Worm (Caenorhabditis elegans) whole organism, late embryonic: Measurements from ENCODE around the gene gop-2.

Experiments
- C38D4.7 ChIP-seq: fragments of 200-800 bp; sonication (Bioruptor generic); optimal IDR thresholded peaks from 2 replicates; lab custom pipeline; 2018; ENCODE audit warnings: mild to moderate bottlenecking, missing genetic modification characterization, moderate library complexity, missing compliant biosample characterization
- F13H6.1 ChIP-seq: sonication (generic microtip); optimal IDR thresholded peaks from 2 replicates; lab custom pipeline; 2016; ENCODE audit warnings: missing genetic modification characterization, missing compliant biosample characterization
- K02D7.2 ChIP-seq: sonication (generic microtip); optimal IDR thresholded peaks from 2 replicates; lab custom pipeline; 2017; ENCODE audit warnings: mild to moderate bottlenecking, missing genetic modification characterization, missing compliant biosample characterization
- K09A11.1 ChIP-seq: sonication (generic microtip); optimal IDR thresholded peaks from 2 replicates; lab custom pipeline; 2017; ENCODE audit warnings: antibody characterized with exemption, mild to moderate bottlenecking, missing genetic modification characterization, missing compliant biosample characterization; ENCODE audit not compliant: insufficient read depth
- T23F11.4 ChIP-seq: fragments of 200-800 bp; sonication (Bioruptor generic); optimal IDR thresholded peaks from 2 replicates; lab custom pipeline; 2018; ENCODE audit warnings: mild to moderate bottlenecking, missing genetic modification characterization, missing compliant biosample characterization
- Y22D7AL.16 ChIP-seq: sonication (generic microtip); optimal IDR thresholded peaks from 2 replicates; lab custom pipeline; 2016; ENCODE audit warnings: missing genetic modification characterization, missing compliant biosample characterization
- ahr-1 ChIP-seq: sonication (generic microtip); optimal IDR thresholded peaks from 2 replicates; lab custom pipeline; 2016; ENCODE audit warnings: missing genetic modification characterization, missing compliant biosample characterization
- ceh-14 ChIP-seq: sonication (generic microtip); optimal IDR thresholded peaks from 2 replicates; lab custom pipeline; 2016; ENCODE audit warnings: missing genotype, missing genetic modification characterization, missing compliant biosample characterization
- ceh-19 ChIP-seq: fragments of 200-800 bp; sonication (Bioruptor generic); optimal IDR thresholded peaks from 2 replicates; lab custom pipeline; 2018; ENCODE audit warnings: mild to moderate bottlenecking, missing genetic modification characterization, missing compliant biosample characterization
- ceh-2 ChIP-seq: sonication (generic microtip); optimal IDR thresholded peaks from 2 replicates; lab custom pipeline; 2016; ENCODE audit warnings: missing genotype, missing genetic modification characterization, missing compliant biosample characterization
- ceh-22 ChIP-seq: sonication (generic microtip); optimal IDR thresholded peaks from 2 replicates; lab custom pipeline; 2017; ENCODE audit warnings: missing biosample characterization, missing genetic modification characterization
- ceh-24 ChIP-seq: sonication (generic microtip); optimal IDR thresholded peaks from 2 replicates; lab custom pipeline; 2016; ENCODE audit warnings: mild to moderate bottlenecking, missing genetic modification characterization, missing compliant biosample characterization
- ceh-34 ChIP-seq: sonication (generic microtip); optimal IDR thresholded peaks from 2 replicates; lab custom pipeline; 2016; ENCODE audit warnings: mild to moderate bottlenecking, missing genetic modification characterization, missing compliant biosample characterization
- ceh-45 ChIP-seq: fragments of 200-800 bp; sonication (Bioruptor generic); IDR thresholded peaks from 2 replicates; pipeline ENCODE4 v1.3.6; 2022; ENCODE audit warnings: missing genetic modification reagents, missing genetic modification characterization, missing compliant biosample characterization
- ceh-48 ChIP-seq: sonication (generic microtip); optimal IDR thresholded peaks from 2 replicates; lab custom pipeline; 2016; ENCODE audit warnings: missing genetic modification characterization, inconsistent platforms, missing compliant biosample characterization
- ceh-9 ChIP-seq: sonication (generic microtip); optimal IDR thresholded peaks from 2 replicates; lab custom pipeline; 2016; ENCODE audit warnings: mild to moderate bottlenecking, missing genetic modification characterization, inconsistent platforms, missing compliant biosample characterization
- che-1 ChIP-seq: sonication (generic microtip); optimal IDR thresholded peaks from 2 replicates; lab custom pipeline; 2016; ENCODE audit warnings: mild to moderate bottlenecking, missing genetic modification characterization, missing compliant biosample characterization
- dmd-4 ChIP-seq: sonication (generic microtip); optimal IDR thresholded peaks from 2 replicates; lab custom pipeline; 2016; ENCODE audit warnings: borderline replicate concordance, missing genetic modification characterization, missing compliant biosample characterization
- dve-1 ChIP-seq: sonication (generic microtip); optimal IDR thresholded peaks from 2 replicates; lab custom pipeline; 2017; ENCODE audit warnings: antibody characterized with exemption, mild to moderate bottlenecking, missing genetic modification characterization, missing compliant biosample characterization
- elt-2 ChIP-seq: sonication (generic microtip); optimal IDR thresholded peaks from 2 replicates; lab custom pipeline; 2016; ENCODE audit warnings: missing genetic modification reagents, missing genetic modification characterization, missing compliant biosample characterization
- ets-4 ChIP-seq: sonication (generic microtip); optimal IDR thresholded peaks from 2 replicates; lab custom pipeline; 2016; ENCODE audit warnings: missing genetic modification characterization, missing compliant biosample characterization
- eyg-1 ChIP-seq: sonication (generic microtip); optimal IDR thresholded peaks from 2 replicates; lab custom pipeline; 2016; ENCODE audit warnings: missing genotype, missing genetic modification characterization, missing compliant biosample characterization
- fkh-10 ChIP-seq: fragments of 150-350 bp; optimal IDR thresholded peaks from 2 replicates; lab custom pipeline; 2014; ENCODE audit warnings: missing biosample characterization, missing genetic modification reagents, missing genetic modification characterization
- fkh-6 ChIP-seq: sonication (generic microtip); optimal IDR thresholded peaks from 2 replicates; lab custom pipeline; 2016; ENCODE audit warnings: missing genetic modification characterization, missing compliant biosample characterization
- gmeb-2 ChIP-seq: sonication (generic microtip); optimal IDR thresholded peaks from 2 replicates; lab custom pipeline; 2016; ENCODE audit warnings: missing genetic modification characterization, inconsistent platforms, missing compliant biosample characterization
- hlh-13 ChIP-seq: fragments of 200-800 bp; sonication (Bioruptor generic); optimal IDR thresholded peaks from 2 replicates; lab custom pipeline; 2018; ENCODE audit warnings: mild to moderate bottlenecking, missing genetic modification characterization, missing compliant biosample characterization
- hlh-15 ChIP-seq: sonication (generic microtip); optimal IDR thresholded peaks from 2 replicates; lab custom pipeline; 2016; ENCODE audit warnings: missing genetic modification characterization, missing compliant biosample characterization
- hlh-30 ChIP-seq: sonication (generic microtip); optimal IDR thresholded peaks from 2 replicates; lab custom pipeline; 2017; ENCODE audit warnings: antibody characterized with exemption, missing genetic modification characterization, missing compliant biosample characterization; ENCODE audit not compliant: insufficient read depth
- hlh-8 ChIP-seq: sonication (generic microtip); optimal IDR thresholded peaks from 2 replicates; lab custom pipeline; 2016; ENCODE audit warnings: missing genotype, missing genetic modification characterization, missing compliant biosample characterization
- lim-6 ChIP-seq: sonication (generic microtip); optimal IDR thresholded peaks from 2 replicates; lab custom pipeline; 2016; ENCODE audit warnings: missing genetic modification characterization, missing compliant biosample characterization
- lin-11 ChIP-seq: fragments of 200-800 bp; sonication (Bioruptor generic); optimal IDR thresholded peaks from 2 replicates; lab custom pipeline; 2018; ENCODE audit warnings: mild to moderate bottlenecking, missing genetic modification characterization, missing compliant biosample characterization
- madf-2 ChIP-seq: sonication (generic microtip); optimal IDR thresholded peaks from 2 replicates; lab custom pipeline; 2017; ENCODE audit warnings: missing genetic modification characterization, missing compliant biosample characterization
- mec-3 ChIP-seq: sonication (generic microtip); optimal IDR thresholded peaks from 2 replicates; lab custom pipeline; 2016; ENCODE audit warnings: borderline replicate concordance, missing genetic modification characterization, missing compliant biosample characterization
- nfya-1 ChIP-seq: sonication (generic microtip); optimal IDR thresholded peaks from 2 replicates; lab custom pipeline; 2017; ENCODE audit warnings: missing genetic modification characterization, mild to moderate bottlenecking, missing compliant biosample characterization, antibody characterized with exemption, moderate library complexity
- nhr-11 ChIP-seq: fragments of 150-350 bp; optimal IDR thresholded peaks from 2 replicates; lab custom pipeline; 2014; ENCODE audit warnings: missing biosample characterization, missing genetic modification characterization
- nhr-232 ChIP-seq: sonication (generic microtip); optimal IDR thresholded peaks from 2 replicates; lab custom pipeline; 2016; ENCODE audit warnings: missing genetic modification characterization, missing compliant biosample characterization
- npax-4 ChIP-seq: sonication (generic microtip); optimal IDR thresholded peaks from 2 replicates; lab custom pipeline; 2016; ENCODE audit warnings: missing genetic modification characterization, missing compliant biosample characterization
- odd-2 ChIP-seq: sonication (generic microtip); optimal IDR thresholded peaks from 2 replicates; lab custom pipeline; 2017; ENCODE audit warnings: antibody characterized with exemption, mild to moderate bottlenecking, missing genetic modification characterization, missing compliant biosample characterization
- pat-9 ChIP-seq: fragments of 200-800 bp; sonication (Bioruptor generic); optimal IDR thresholded peaks from 2 replicates; lab custom pipeline; 2018; ENCODE audit warnings: mild to moderate bottlenecking, missing genetic modification characterization, moderate library complexity, missing compliant biosample characterization
- pha-2 ChIP-seq: sonication (generic microtip); optimal IDR thresholded peaks from 2 replicates; lab custom pipeline; 2017; ENCODE audit warnings: mild to moderate bottlenecking, missing genetic modification characterization, missing compliant biosample characterization
- pha-4 ChIP-seq: fragments of 150-350 bp; optimal IDR thresholded peaks from 2 replicates; lab custom pipeline; 2018; ENCODE audit warnings: missing biosample characterization, missing genetic modification reagents, missing genetic modification characterization
- pqm-1 ChIP-seq: sonication (generic microtip); optimal IDR thresholded peaks from 2 replicates; lab custom pipeline; 2016; ENCODE audit warnings: missing genetic modification characterization, missing compliant biosample characterization
- ref-2 ChIP-seq: sonication (generic microtip); optimal IDR thresholded peaks from 2 replicates; lab custom pipeline; 2016; ENCODE audit warnings: missing genetic modification characterization, missing compliant biosample characterization
- rnt-1 ChIP-seq: sonication (generic microtip); optimal IDR thresholded peaks from 2 replicates; lab custom pipeline; 2016; ENCODE audit warnings: missing genetic modification characterization, missing compliant biosample characterization
- sdc-2 ChIP-seq: sonication (generic microtip); optimal IDR thresholded peaks from 2 replicates; lab custom pipeline; 2016; ENCODE audit warnings: missing genotype, missing genetic modification characterization, missing compliant biosample characterization
- sox-2 ChIP-seq: fragments of 200-800 bp; sonication (Bioruptor generic); IDR thresholded peaks from 2 replicates; pipeline ENCODE4 v1.3.6; 2022; ENCODE audit warnings: missing genetic modification reagents, missing genetic modification characterization, missing compliant biosample characterization
- sox-4 ChIP-seq: sonication (generic microtip); optimal IDR thresholded peaks from 2 replicates; lab custom pipeline; 2017; ENCODE audit warnings: mild to moderate bottlenecking, missing genetic modification characterization, inconsistent platforms, missing compliant biosample characterization
- tbx-2 ChIP-seq: sonication (generic microtip); optimal IDR thresholded peaks from 2 replicates; lab custom pipeline; 2016; ENCODE audit warnings: missing genetic modification characterization, missing compliant biosample characterization
- tbx-7 ChIP-seq: sonication (generic microtip); optimal IDR thresholded peaks from 2 replicates; lab custom pipeline; 2016; ENCODE audit warnings: missing genotype, missing genetic modification characterization, missing compliant biosample characterization
- ttx-3 ChIP-seq: sonication (generic microtip); optimal IDR thresholded peaks from 2 replicates; lab custom pipeline; 2016; ENCODE audit warnings: missing genetic modification reagents, missing genetic modification characterization, missing compliant biosample characterization
- unc-55 ChIP-seq: sonication (generic microtip); optimal IDR thresholded peaks from 2 replicates; lab custom pipeline; 2017; ENCODE audit warnings: missing biosample characterization, missing genetic modification reagents, missing genetic modification characterization
- zip-5 ChIP-seq: sonication (generic microtip); optimal IDR thresholded peaks from 2 replicates; lab custom pipeline; 2016; ENCODE audit warnings: missing genetic modification characterization, missing compliant biosample characterization
- ztf-16 ChIP-seq: sonication (generic microtip); optimal IDR thresholded peaks from 2 replicates; lab custom pipeline; 2017; ENCODE audit warnings: missing genetic modification characterization, missing compliant biosample characterization

The gop-2 gene

DNA sequence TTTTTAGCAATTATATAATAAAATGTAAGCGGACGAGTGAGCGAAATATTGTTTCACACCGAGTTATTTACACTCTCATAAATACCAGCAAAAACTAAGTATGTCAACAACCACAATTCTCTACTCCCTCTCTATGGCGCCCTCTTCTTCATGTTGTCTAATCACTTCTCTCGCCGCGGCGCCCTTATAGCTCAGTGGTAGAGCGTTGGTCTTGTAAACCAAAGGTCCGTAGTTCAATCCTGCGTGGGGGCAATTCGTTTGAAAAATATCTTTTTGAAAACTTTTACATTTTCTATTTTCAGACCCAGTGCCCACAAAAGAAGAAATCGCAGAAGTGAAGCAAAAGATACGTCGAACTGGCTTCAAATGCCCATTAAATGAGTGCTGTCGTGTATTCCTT lies 46.9 kb downstream of the gop-2 start:
- peak; percentile 75 for TF ChIP-seq pqm-1 (tag; lab: Kevin White, UChicago)
- TF ChIP-seq ceh-34 (tag; lab: Kevin White, UChicago) = peak; percentile 15
- TF ChIP-seq sox-2 (GFP tag; lab: Robert Waterston, UW) = no peak
- TF ChIP-seq ref-2 (tag; lab: Kevin White, UChicago) = peak; percentile 49
- peak; percentile 35 for TF ChIP-seq ceh-24
- TF ChIP-seq nhr-11 = no peak
- peak; percentile 44 for TF ChIP-seq npax-4 (tag; lab: Kevin White, UChicago)
- TF ChIP-seq ceh-2 = peak; percentile 46
- peak; percentile 73 for TF ChIP-seq ets-4 (tag; lab: Kevin White, UChicago)
- peak; percentile 90 for TF ChIP-seq ceh-14 (tag; lab: Kevin White, UChicago)
- peak; percentile 61 for TF ChIP-seq pat-9
- TF ChIP-seq lim-6 (tag; lab: Kevin White, UChicago) = no peak
- no peak for TF ChIP-seq eyg-1 (tag; lab: Kevin White, UChicago)
- peak; percentile 85 for TF ChIP-seq ceh-45
- TF ChIP-seq F13H6.1 (tag; lab: Kevin White, UChicago) = peak; percentile 35
- TF ChIP-seq hlh-13 = peak; percentile 70
- no peak for TF ChIP-seq unc-55
- peak; percentile 59 for TF ChIP-seq C38D4.7 (GFP tag; lab: Kevin White, UChicago)
- TF ChIP-seq sox-4 = peak; percentile 79
- TF ChIP-seq ahr-1 (tag; lab: Kevin White, UChicago) = peak; percentile 5
- TF ChIP-seq Y22D7AL.16 (tag; lab: Kevin White, UChicago) = peak; percentile 51
- peak; percentile 70 for TF ChIP-seq madf-2 (tag; lab: Kevin White, UChicago)
- TF ChIP-seq T23F11.4 (GFP tag; lab: Kevin White, UChicago) = peak; percentile 56
- peak; percentile 14 for TF ChIP-seq pha-2 (tag; lab: Kevin White, UChicago)
- TF ChIP-seq ztf-16 (tag; lab: Kevin White, UChicago) = peak; percentile 72
- TF ChIP-seq ceh-19 (GFP tag; lab: Kevin White, UChicago) = peak; percentile 52
- peak; percentile 73 for TF ChIP-seq che-1 (tag; lab: Kevin White, UChicago)
- peak; percentile 64 for TF ChIP-seq fkh-6
- TF ChIP-seq elt-2 (tag; lab: Kevin White, UChicago) = peak; percentile 50
- no peak for TF ChIP-seq odd-2 (tag; lab: Kevin White, UChicago)
- no peak for TF ChIP-seq K09A11.1 (tag; lab: Kevin White, UChicago)
- no peak for TF ChIP-seq hlh-8
- no peak for TF ChIP-seq ceh-22 (tag; lab: Kevin White, UChicago)
- TF ChIP-seq K02D7.2 (tag; lab: Kevin White, UChicago) = peak; percentile 76
- TF ChIP-seq pha-4 (tag; lab: Kevin White, UChicago) = no peak
- TF ChIP-seq dmd-4 (tag; lab: Kevin White, UChicago) = no peak
- peak; percentile 66 for TF ChIP-seq gmeb-2 (tag; lab: Kevin White, UChicago)
- peak; percentile 44 for TF ChIP-seq rnt-1 (tag; lab: Kevin White, UChicago)
- peak; percentile 20 for TF ChIP-seq hlh-15
- peak; percentile 53 for TF ChIP-seq ceh-9 (tag; lab: Kevin White, UChicago)
- no peak for TF ChIP-seq tbx-7 (tag; lab: Kevin White, UChicago)
- no peak for TF ChIP-seq fkh-10 (GFP tag; lab: Kevin White, UChicago)
- TF ChIP-seq nhr-232 (tag; lab: Kevin White, UChicago) = peak; percentile 59
- peak; percentile 24 for TF ChIP-seq ceh-48
- no peak for TF ChIP-seq zip-5 (tag; lab: Kevin White, UChicago)
- TF ChIP-seq hlh-30 (tag; lab: Kevin White, UChicago) = no peak
- peak; percentile 52 for TF ChIP-seq tbx-2 (tag; lab: Kevin White, UChicago)
- TF ChIP-seq dve-1 (tag; lab: Kevin White, UChicago) = peak; percentile 59
- TF ChIP-seq sdc-2 (tag; lab: Kevin White, UChicago) = peak; percentile 54
- peak; percentile 61 for TF ChIP-seq ttx-3
- TF ChIP-seq mec-3 = no peak
- TF ChIP-seq lin-11 (tag; lab: Kevin White, UChicago) = peak; percentile 37
- TF ChIP-seq nfya-1 (tag; lab: Kevin White, UChicago) = no peak
